Worm (Caenorhabditis elegans) whole organism, young adult: Measurements from ENCODE around the gene C01G5.7.

Source experiments
- B0019.2 ChIP-seq: fragments of 200-800 bp; sonication (Bioruptor generic); conservative IDR thresholded peaks from 2 replicates; pipeline ENCODE4 v1.3.6; 2022; ENCODE audit warnings: missing genetic modification reagents, missing genetic modification characterization, missing compliant biosample characterization
- B0336.3 ChIP-seq: fragments of 200-800 bp; sonication (Bioruptor generic); IDR thresholded peaks from 2 replicates; pipeline ENCODE4 v1.3.6; 2022; ENCODE audit warnings: missing genetic modification characterization, missing compliant biosample characterization
- C06A6.2 ChIP-seq: fragments of 200-800 bp; sonication (Bioruptor generic); conservative IDR thresholded peaks from 2 replicates; pipeline ENCODE4 v1.3.6; 2022; ENCODE audit warnings: missing genetic modification characterization, missing compliant biosample characterization
- C17E4.6 ChIP-seq: fragments of 200-800 bp; sonication (Bioruptor generic); IDR thresholded peaks from 2 replicates; pipeline ENCODE4 v1.3.6; 2022; ENCODE audit warnings: missing genetic modification reagents, missing genetic modification characterization, missing compliant biosample characterization
- F22D6.2 ChIP-seq: sonication (generic microtip); optimal IDR thresholded peaks from 2 replicates; lab custom pipeline; 2016; ENCODE audit warnings: mild to moderate bottlenecking, missing genetic modification characterization, missing compliant biosample characterization
- F23B12.7 ChIP-seq: sonication (generic microtip); optimal IDR thresholded peaks from 2 replicates; lab custom pipeline; 2017; ENCODE audit warnings: missing genetic modification characterization, mild to moderate bottlenecking, missing compliant biosample characterization, antibody characterized with exemption, moderate library complexity; ENCODE audit not compliant: insufficient read depth
- F33H1.4 ChIP-seq: fragments of 200-800 bp; sonication (Bioruptor generic); IDR thresholded peaks from 2 replicates; pipeline ENCODE4 v1.3.6; 2022; ENCODE audit warnings: missing genetic modification reagents, missing genetic modification characterization, missing compliant biosample characterization
- F37B4.10 ChIP-seq: fragments of 200-800 bp; sonication (Bioruptor generic); IDR thresholded peaks from 2 replicates; pipeline ENCODE4 v1.3.6; 2022; ENCODE audit warnings: missing genetic modification characterization, missing compliant biosample characterization
- F39B2.1 ChIP-seq: fragments of 200-800 bp; sonication (Bioruptor generic); IDR thresholded peaks from 2 replicates; pipeline ENCODE4 v1.3.6; 2022; ENCODE audit warnings: missing genetic modification reagents, missing genetic modification characterization, missing compliant biosample characterization
- F49E8.2 ChIP-seq: sonication (generic microtip); optimal IDR thresholded peaks from 3 replicates; lab custom pipeline; 2017; ENCODE audit warnings: missing genetic modification characterization, mild to moderate bottlenecking, missing compliant biosample characterization, antibody characterized with exemption, moderate library complexity; ENCODE audit not compliant: insufficient read depth
- T07F8.4 ChIP-seq: sonication (generic microtip); optimal IDR thresholded peaks from 2 replicates; lab custom pipeline; 2016; ENCODE audit warnings: mild to moderate bottlenecking, missing genetic modification characterization, moderate library complexity, missing compliant biosample characterization
- Y53G8AR.9 ChIP-seq: fragments of 200-800 bp; sonication (Bioruptor generic); conservative IDR thresholded peaks from 2 replicates; pipeline ENCODE4 v1.3.6; 2022; ENCODE audit warnings: missing genetic modification reagents, missing genetic modification characterization, missing compliant biosample characterization
- Y56A3A.18 ChIP-seq: fragments of 200-800 bp; sonication (Bioruptor generic); IDR thresholded peaks from 2 replicates; pipeline ENCODE4 v1.3.6; 2022; ENCODE audit warnings: missing genetic modification reagents, missing genetic modification characterization, missing compliant biosample characterization
- Y67H2A.10 ChIP-seq: fragments of 200-800 bp; sonication (Bioruptor generic); conservative IDR thresholded peaks from 2 replicates; pipeline ENCODE4 v1.3.6; 2022; ENCODE audit warnings: missing genetic modification reagents, missing genetic modification characterization, missing compliant biosample characterization
- Y79H2A.3 ChIP-seq: fragments of 200-800 bp; sonication (Bioruptor generic); conservative IDR thresholded peaks from 2 replicates; pipeline ENCODE4 v1.3.6; 2022; ENCODE audit warnings: missing genetic modification reagents, missing genetic modification characterization, missing compliant biosample characterization
- ama-1 ChIP-seq, 3 experiments: fragments of 150-350 bp in 1 of 3; sonication (generic microtip) in 2 of 3; optimal IDR thresholded peaks; 2 replicates each; lab custom pipeline; 2014 to 2018; ENCODE audit warnings: missing biosample characterization in 2 of 3, missing genetic modification characterization in 2 of 3, missing genetic modification reagents in 2 of 3
- attf-3 ChIP-seq: fragments of 200-800 bp; sonication (Bioruptor generic); conservative IDR thresholded peaks from 2 replicates; pipeline ENCODE4 v1.3.6; 2022; ENCODE audit warnings: missing genetic modification reagents, missing genetic modification characterization, missing compliant biosample characterization
- attf-6 ChIP-seq: fragments of 200-800 bp; sonication (Bioruptor generic); IDR thresholded peaks from 2 replicates; pipeline ENCODE4 v1.3.6; 2022; ENCODE audit warnings: missing genetic modification reagents, missing genetic modification characterization, missing compliant biosample characterization
- cebp-1 ChIP-seq, 2 experiments: fragments of 200-800 bp in 1 of 2; sonication (Bioruptor generic) in 1 of 2; sonication (generic microtip) in 1 of 2; IDR thresholded peaks in 1 of 2; optimal IDR thresholded peaks in 1 of 2; 2 replicates each; pipeline versions ENCODE4 v1.3.6 to Lab custom; 2017 to 2022; ENCODE audit warnings: missing compliant biosample characterization in 2 of 2, missing genetic modification characterization in 2 of 2, mild to moderate bottlenecking in 1 of 2, missing genetic modification reagents in 1 of 2, moderate library complexity in 1 of 2
- cebp-2 ChIP-seq: fragments of 200-800 bp; sonication (Bioruptor generic); IDR thresholded peaks from 2 replicates; pipeline ENCODE4 v1.3.6; 2022; ENCODE audit warnings: missing genetic modification characterization, missing compliant biosample characterization
- ceh-27 ChIP-seq: fragments of 200-800 bp; sonication (Bioruptor generic); optimal IDR thresholded peaks from 2 replicates; lab custom pipeline; 2018; ENCODE audit warnings: mild to moderate bottlenecking, missing genetic modification characterization, moderate library complexity, missing compliant biosample characterization
- ceh-40 ChIP-seq: fragments of 200-800 bp; sonication (Bioruptor generic); IDR thresholded peaks from 2 replicates; pipeline ENCODE4 v1.3.6; 2022; ENCODE audit warnings: missing genetic modification characterization, missing compliant biosample characterization
- ceh-58 ChIP-seq: fragments of 200-800 bp; sonication (Bioruptor generic); IDR thresholded peaks from 2 replicates; pipeline ENCODE4 v1.3.6; 2022; ENCODE audit warnings: missing genetic modification characterization, missing compliant biosample characterization
- ceh-79 ChIP-seq: sonication (generic microtip); optimal IDR thresholded peaks from 2 replicates; lab custom pipeline; 2017; ENCODE audit warnings: mild to moderate bottlenecking, missing genetic modification characterization, missing compliant biosample characterization
- egl-18 ChIP-seq: fragments of 200-800 bp; sonication (Bioruptor generic); IDR thresholded peaks from 2 replicates; pipeline ENCODE4 v1.3.6; 2022; ENCODE audit warnings: missing genetic modification reagents, missing genetic modification characterization, missing compliant biosample characterization
- egrh-3 ChIP-seq: fragments of 200-800 bp; sonication (Bioruptor generic); IDR thresholded peaks from 2 replicates; pipeline ENCODE4 v1.3.6; 2022; ENCODE audit warnings: missing genetic modification reagents, missing genetic modification characterization, missing compliant biosample characterization
- ets-4 ChIP-seq: fragments of 200-800 bp; sonication (Bioruptor generic); optimal IDR thresholded peaks from 2 replicates; lab custom pipeline; 2018; ENCODE audit warnings: mild to moderate bottlenecking, missing genetic modification characterization, missing compliant biosample characterization
- hlh-12 ChIP-seq: sonication (generic microtip); optimal IDR thresholded peaks from 2 replicates; lab custom pipeline; 2016; ENCODE audit warnings: missing genetic modification characterization, missing compliant biosample characterization
- lag-1 ChIP-seq: fragments of 200-800 bp; sonication (Bioruptor generic); IDR thresholded peaks from 2 replicates; pipeline ENCODE4 v1.3.6; 2022; ENCODE audit warnings: missing genetic modification reagents, missing genetic modification characterization, missing compliant biosample characterization
- lin-40 ChIP-seq: sonication (generic microtip); optimal IDR thresholded peaks from 2 replicates; lab custom pipeline; 2016; ENCODE audit warnings: missing genetic modification characterization, mild to moderate bottlenecking, missing compliant biosample characterization, missing genotype, missing genetic modification reagents
- lin-54 ChIP-seq: fragments of 200-800 bp; sonication (Bioruptor generic); optimal IDR thresholded peaks from 2 replicates; lab custom pipeline; 2018; ENCODE audit warnings: mild to moderate bottlenecking, missing genetic modification characterization, missing compliant biosample characterization
- lir-1 ChIP-seq: fragments of 200-800 bp; sonication (Bioruptor generic); conservative IDR thresholded peaks from 2 replicates; pipeline ENCODE4 v1.3.6; 2022; ENCODE audit warnings: missing genetic modification reagents, missing genetic modification characterization, missing compliant biosample characterization
- lsy-27 ChIP-seq: sonication (generic microtip); optimal IDR thresholded peaks from 2 replicates; lab custom pipeline; 2017; ENCODE audit warnings: missing genetic modification characterization, mild to moderate bottlenecking, missing compliant biosample characterization, antibody characterized with exemption, missing genotype, borderline replicate concordance; ENCODE audit not compliant: insufficient read depth
- mel-28 ChIP-seq: sonication (generic microtip); optimal IDR thresholded peaks from 2 replicates; lab custom pipeline; 2016; ENCODE audit warnings: borderline replicate concordance, mild to moderate bottlenecking, missing genetic modification characterization, missing compliant biosample characterization
- nfya-1 ChIP-seq: sonication (generic microtip); optimal IDR thresholded peaks from 2 replicates; lab custom pipeline; 2017; ENCODE audit warnings: antibody characterized with exemption, missing compliant biosample characterization, missing genetic modification characterization, borderline replicate concordance; ENCODE audit not compliant: insufficient read depth
- pha-4 ChIP-seq: fragments of 150-350 bp; sonication (generic microtip); optimal IDR thresholded peaks from 2 replicates; lab custom pipeline; 2014; ENCODE audit warnings: missing biosample characterization, missing genetic modification reagents, missing genetic modification characterization
- rcor-1 ChIP-seq: fragments of 200-800 bp; sonication (Bioruptor generic); IDR thresholded peaks from 2 replicates; pipeline ENCODE4 v1.3.6; 2022; ENCODE audit warnings: missing genetic modification reagents, missing genetic modification characterization, missing compliant biosample characterization
- sdz-38 ChIP-seq: sonication (generic microtip); optimal IDR thresholded peaks from 2 replicates; lab custom pipeline; 2016; ENCODE audit warnings: missing genotype, missing genetic modification characterization, missing compliant biosample characterization
- snpc-1.1 ChIP-seq: sonication (generic microtip); optimal IDR thresholded peaks from 2 replicates; lab custom pipeline; 2017; ENCODE audit warnings: missing genetic modification characterization, mild to moderate bottlenecking, missing compliant biosample characterization, antibody characterized with exemption, moderate library complexity, missing genotype, missing genetic modification reagents; ENCODE audit not compliant: insufficient read depth
- snpc-3.4 ChIP-seq: sonication (generic microtip); optimal IDR thresholded peaks from 2 replicates; lab custom pipeline; 2017; ENCODE audit warnings: missing genetic modification characterization, mild to moderate bottlenecking, missing compliant biosample characterization, antibody characterized with exemption, moderate library complexity, missing genotype, missing genetic modification reagents
- snpc-4 ChIP-seq, 5 experiments: fragments of 150-350 bp in 1 of 5; sonication (generic microtip) in 4 of 5; optimal IDR thresholded peaks; 2 replicates each; lab custom pipeline; 2014 to 2018; ENCODE audit warnings: missing genetic modification characterization in 5 of 5, missing biosample characterization in 3 of 5, antibody characterized with exemption in 2 of 5, mild to moderate bottlenecking in 2 of 5, missing compliant biosample characterization in 2 of 5, missing genotype in 2 of 5, moderate library complexity in 2 of 5, missing genetic modification reagents in 1 of 5
- somi-1 ChIP-seq: fragments of 200-800 bp; sonication (Bioruptor generic); optimal IDR thresholded peaks from 2 replicates; lab custom pipeline; 2018; ENCODE audit warnings: mild to moderate bottlenecking, missing genetic modification characterization, missing compliant biosample characterization
- tbp1 ChIP-seq: fragments of 200-800 bp; sonication (Bioruptor generic); optimal IDR thresholded peaks from 2 replicates; lab custom pipeline; 2018; ENCODE audit warnings: mild to moderate bottlenecking, missing genetic modification characterization, missing compliant biosample characterization
- tbx-9 ChIP-seq: sonication (generic microtip); optimal IDR thresholded peaks from 2 replicates; lab custom pipeline; 2016; ENCODE audit warnings: borderline replicate concordance, missing genetic modification characterization, inconsistent platforms, missing compliant biosample characterization
- tlf-1 ChIP-seq: fragments of 200-800 bp; sonication (Bioruptor generic); optimal IDR thresholded peaks from 2 replicates; lab custom pipeline; 2018; ENCODE audit warnings: mild to moderate bottlenecking, missing genetic modification characterization, missing compliant biosample characterization

C01G5.7 gene

ce11 chrIV:6480978-6481377 lies 37.0 kb upstream of the C01G5.7 start (continued):
- TF ChIP-seq Y53G8AR.9 (peak; percentile 57; the same call in 1 of the 2 replicates), B0336.3 (peak; percentile 57), C17E4.6 (no peak), ama-1 (optimal IDR thresholded peaks at IDR 0.05; lab: Kevin White, UChicago) (no peak), ama-1 (GFP tag; optimal IDR thresholded peaks at IDR 0.05; lab: Kevin White, UChicago) (peak in 1 of 2 experiments; percentile 51), lsy-27 (tag; lab: Kevin White, UChicago) (peak; percentile 16), F22D6.2 (tag; lab: Kevin White, UChicago) (no peak), C06A6.2 (GFP tag; lab: Robert Waterston, UW) (no peak; the same call in 1 of the 2 replicates), ceh-58 (no peak), somi-1 (GFP tag; lab: Kevin White, UChicago) (peak; percentile 49), hlh-12 (tag; lab: Kevin White, UChicago) (peak; percentile 26), tbp1 (GFP tag; lab: Kevin White, UChicago) (peak; percentile 96), tbx-9 (no peak), egrh-3 (0 out of 2 replicates have a peak, but pooled peaks have one; percentile 5), nfya-1 (tag; lab: Kevin White, UChicago) (no peak), Y67H2A.10 (GFP tag; lab: Robert Waterston, UW) (no peak; the same call in 1 of the 2 replicates), sdz-38 (tag; lab: Kevin White, UChicago) (no peak), mel-28 (tag; lab: Kevin White, UChicago) (no peak), snpc-3.4 (tag; lab: Kevin White, UChicago) (peak; percentile 68), T07F8.4 (peak; percentile 45), attf-3 (GFP tag; lab: Robert Waterston, UW) (0 out of 2 replicates have a peak, but pooled peaks have one; percentile 47), cebp-1 (GFP tag; IDR thresholded peaks at IDR 0.05; lab: Robert Waterston, UW) (no peak), cebp-1 (tag; optimal IDR thresholded peaks at IDR 0.05; lab: Kevin White, UChicago) (peak; percentile 64), lag-1 (GFP tag; lab: Robert Waterston, UW) (no peak), attf-6 (GFP tag; lab: Robert Waterston, UW) (peak; percentile 80), F39B2.1 (0 out of 2 replicates have a peak, but pooled peaks have one; percentile 57), F37B4.10 (GFP tag; lab: Robert Waterston, UW) (no peak), F23B12.7 (tag; lab: Kevin White, UChicago) (peak; percentile 67), B0019.2 (no peak), egl-18 (GFP tag; lab: Robert Waterston, UW) (no peak), F49E8.2 (tag; lab: Kevin White, UChicago) (peak; percentile 54), lir-1 (GFP tag; lab: Robert Waterston, UW) (no peak), ets-4 (no peak), Y79H2A.3 (GFP tag; lab: Robert Waterston, UW) (0 out of 2 replicates have a peak, but pooled peaks have one; percentile 12), ceh-40 (GFP tag; lab: Robert Waterston, UW) (0 out of 2 replicates have a peak, but pooled peaks have one; percentile 19), snpc-1.1 (tag; lab: Kevin White, UChicago) (peak; percentile 42), lin-54 (GFP tag; lab: Kevin White, UChicago) (peak; percentile 60), rcor-1 (GFP tag; lab: Robert Waterston, UW) (peak; percentile 52), F33H1.4 (0 out of 2 replicates have a peak, but pooled peaks have one; percentile 16), lin-40 (peak; percentile 46), cebp-2 (GFP tag; lab: Robert Waterston, UW) (no peak), snpc-4 (GFP tag; optimal IDR thresholded peaks at IDR 0.05; lab: Kevin White, UChicago) (peak; percentile 82), snpc-4 (tag; optimal IDR thresholded peaks at IDR 0.05; lab: Kevin White, UChicago) (peak; percentile 29 to 95 (median 94)), ceh-27 (GFP tag; lab: Kevin White, UChicago) (peak; percentile 60), pha-4 (tag; lab: Kevin White, UChicago) (no peak), tlf-1 (GFP tag; lab: Kevin White, UChicago) (peak; percentile 2), ceh-79 (tag; lab: Kevin White, UChicago) (peak; percentile 57), Y56A3A.18 (GFP tag; lab: Robert Waterston, UW) (peak; percentile 63)
